Worm (Caenorhabditis elegans) whole organism, young adult: ENCODE measurements around the gene C16C4.1.

Experiments used
- B0336.3 ChIP-seq: fragments of 200-800 bp; sonication (Bioruptor generic); IDR thresholded peaks from 2 replicates; pipeline ENCODE4 v1.3.6; 2022; ENCODE audit warnings: missing genetic modification characterization, missing compliant biosample characterization
- F33H1.4 ChIP-seq: fragments of 200-800 bp; sonication (Bioruptor generic); IDR thresholded peaks from 2 replicates; pipeline ENCODE4 v1.3.6; 2022; ENCODE audit warnings: missing genetic modification reagents, missing genetic modification characterization, missing compliant biosample characterization
- F55B11.4 ChIP-seq: sonication (generic microtip); optimal IDR thresholded peaks from 2 replicates; lab custom pipeline; 2016; ENCODE audit warnings: missing compliant biosample characterization, missing genetic modification characterization, borderline replicate concordance; ENCODE audit not compliant: insufficient read depth
- F57A8.1 ChIP-seq: fragments of 200-800 bp; sonication (Bioruptor generic); optimal IDR thresholded peaks from 2 replicates; lab custom pipeline; 2018; ENCODE audit warnings: mild to moderate bottlenecking, missing genetic modification characterization, moderate library complexity, missing compliant biosample characterization
- F57C9.4 ChIP-seq: sonication (generic microtip); optimal IDR thresholded peaks from 2 replicates; lab custom pipeline; 2017; ENCODE audit warnings: mild to moderate bottlenecking, missing genetic modification characterization, missing compliant biosample characterization
- K11D2.4 ChIP-seq: fragments of 200-800 bp; sonication (Bioruptor generic); IDR thresholded peaks from 2 replicates; pipeline ENCODE4 v1.3.6; 2022; ENCODE audit warnings: missing genetic modification reagents, missing genetic modification characterization, missing compliant biosample characterization
- Y53F4B.3 ChIP-seq: fragments of 200-800 bp; sonication (Bioruptor generic); IDR thresholded peaks from 2 replicates; pipeline ENCODE4 v1.3.6; 2022; ENCODE audit warnings: missing genetic modification reagents, missing genetic modification characterization, missing compliant biosample characterization
- ZK185.1 ChIP-seq: sonication (generic microtip); optimal IDR thresholded peaks from 2 replicates; lab custom pipeline; 2016; ENCODE audit warnings: mild to moderate bottlenecking, missing genetic modification characterization, missing compliant biosample characterization; ENCODE audit not compliant: poor library complexity, severe bottlenecking
- athp-1 ChIP-seq: sonication (generic microtip); optimal IDR thresholded peaks from 2 replicates; lab custom pipeline; 2017; ENCODE audit warnings: mild to moderate bottlenecking, missing genetic modification characterization, missing compliant biosample characterization
- attf-5 ChIP-seq: fragments of 200-800 bp; sonication (Bioruptor generic); optimal IDR thresholded peaks from 2 replicates; lab custom pipeline; 2018; ENCODE audit warnings: mild to moderate bottlenecking, missing genetic modification characterization, missing compliant biosample characterization
- attf-6 ChIP-seq: fragments of 200-800 bp; sonication (Bioruptor generic); IDR thresholded peaks from 2 replicates; pipeline ENCODE4 v1.3.6; 2022; ENCODE audit warnings: missing genetic modification reagents, missing genetic modification characterization, missing compliant biosample characterization
- ccch-3 ChIP-seq: fragments of 200-800 bp; sonication (Bioruptor generic); optimal IDR thresholded peaks from 2 replicates; lab custom pipeline; 2018; ENCODE audit warnings: mild to moderate bottlenecking, missing genetic modification characterization, missing compliant biosample characterization
- ceh-100 ChIP-seq: fragments of 200-800 bp; sonication (Bioruptor generic); IDR thresholded peaks from 2 replicates; pipeline ENCODE4 v1.3.6; 2022; ENCODE audit warnings: missing genetic modification reagents, missing genetic modification characterization, missing compliant biosample characterization
- ceh-27 ChIP-seq: fragments of 200-800 bp; sonication (Bioruptor generic); optimal IDR thresholded peaks from 2 replicates; lab custom pipeline; 2018; ENCODE audit warnings: mild to moderate bottlenecking, missing genetic modification characterization, moderate library complexity, missing compliant biosample characterization
- ceh-91 ChIP-seq: fragments of 200-800 bp; sonication (Bioruptor generic); IDR thresholded peaks from 2 replicates; pipeline ENCODE4 v1.3.6; 2022; ENCODE audit warnings: missing genetic modification reagents, missing genetic modification characterization, missing compliant biosample characterization
- chd-7 ChIP-seq: sonication (generic microtip); optimal IDR thresholded peaks from 2 replicates; lab custom pipeline; 2016; ENCODE audit warnings: mild to moderate bottlenecking, missing genetic modification characterization, moderate library complexity, missing compliant biosample characterization
- dpl-1 ChIP-seq: fragments of 150-350 bp; optimal IDR thresholded peaks from 2 replicates; lab custom pipeline; 2014; ENCODE audit warnings: missing biosample characterization, missing genetic modification reagents, missing genetic modification characterization
- egl-44 ChIP-seq: fragments of 200-800 bp; sonication (Bioruptor generic); IDR thresholded peaks from 2 replicates; pipeline ENCODE4 v1.3.6; 2022; ENCODE audit warnings: missing genetic modification reagents, missing genetic modification characterization, missing compliant biosample characterization
- egrh-3 ChIP-seq: fragments of 200-800 bp; sonication (Bioruptor generic); IDR thresholded peaks from 2 replicates; pipeline ENCODE4 v1.3.6; 2022; ENCODE audit warnings: missing genetic modification reagents, missing genetic modification characterization, missing compliant biosample characterization
- ets-4 ChIP-seq: fragments of 200-800 bp; sonication (Bioruptor generic); optimal IDR thresholded peaks from 2 replicates; lab custom pipeline; 2018; ENCODE audit warnings: mild to moderate bottlenecking, missing genetic modification characterization, missing compliant biosample characterization
- him-1 ChIP-seq: sonication (generic microtip); optimal IDR thresholded peaks from 2 replicates; lab custom pipeline; 2016; ENCODE audit warnings: missing genotype, missing genetic modification reagents, missing genetic modification characterization, missing compliant biosample characterization
- hmg-1.2 ChIP-seq: fragments of 200-800 bp; sonication (Bioruptor generic); IDR thresholded peaks from 2 replicates; pipeline ENCODE4 v1.3.6; 2022; ENCODE audit warnings: missing genetic modification reagents, missing genetic modification characterization, missing compliant biosample characterization
- lin-40 ChIP-seq: sonication (generic microtip); optimal IDR thresholded peaks from 2 replicates; lab custom pipeline; 2016; ENCODE audit warnings: missing genetic modification characterization, mild to moderate bottlenecking, missing compliant biosample characterization, missing genotype, missing genetic modification reagents
- lin-54 ChIP-seq: fragments of 200-800 bp; sonication (Bioruptor generic); optimal IDR thresholded peaks from 2 replicates; lab custom pipeline; 2018; ENCODE audit warnings: mild to moderate bottlenecking, missing genetic modification characterization, missing compliant biosample characterization
- lsy-27 ChIP-seq: sonication (generic microtip); optimal IDR thresholded peaks from 2 replicates; lab custom pipeline; 2017; ENCODE audit warnings: missing genetic modification characterization, mild to moderate bottlenecking, missing compliant biosample characterization, antibody characterized with exemption, missing genotype, borderline replicate concordance; ENCODE audit not compliant: insufficient read depth
- nhr-120 ChIP-seq: fragments of 200-800 bp; sonication (Bioruptor generic); IDR thresholded peaks from 2 replicates; pipeline ENCODE4 v1.3.6; 2022; ENCODE audit warnings: missing genetic modification characterization, missing compliant biosample characterization
- nhr-80 ChIP-seq: sonication (generic microtip); optimal IDR thresholded peaks from 2 replicates; lab custom pipeline; 2016; ENCODE audit warnings: missing genetic modification characterization, missing compliant biosample characterization
- rcor-1 ChIP-seq: fragments of 200-800 bp; sonication (Bioruptor generic); IDR thresholded peaks from 2 replicates; pipeline ENCODE4 v1.3.6; 2022; ENCODE audit warnings: missing genetic modification reagents, missing genetic modification characterization, missing compliant biosample characterization
- snpc-4 ChIP-seq, 5 experiments: fragments of 150-350 bp in 1 of 5; sonication (generic microtip) in 4 of 5; optimal IDR thresholded peaks; 2 replicates each; lab custom pipeline; 2014 to 2018; ENCODE audit warnings: missing genetic modification characterization in 5 of 5, missing biosample characterization in 3 of 5, antibody characterized with exemption in 2 of 5, mild to moderate bottlenecking in 2 of 5, missing compliant biosample characterization in 2 of 5, missing genotype in 2 of 5, moderate library complexity in 2 of 5, missing genetic modification reagents in 1 of 5
- somi-1 ChIP-seq: fragments of 200-800 bp; sonication (Bioruptor generic); optimal IDR thresholded peaks from 2 replicates; lab custom pipeline; 2018; ENCODE audit warnings: mild to moderate bottlenecking, missing genetic modification characterization, missing compliant biosample characterization
- tbp1 ChIP-seq: fragments of 200-800 bp; sonication (Bioruptor generic); optimal IDR thresholded peaks from 2 replicates; lab custom pipeline; 2018; ENCODE audit warnings: mild to moderate bottlenecking, missing genetic modification characterization, missing compliant biosample characterization
- tbx-9 ChIP-seq: sonication (generic microtip); optimal IDR thresholded peaks from 2 replicates; lab custom pipeline; 2016; ENCODE audit warnings: borderline replicate concordance, missing genetic modification characterization, inconsistent platforms, missing compliant biosample characterization
- zim-3 ChIP-seq: sonication (generic microtip); optimal IDR thresholded peaks from 2 replicates; lab custom pipeline; 2017; ENCODE audit warnings: mild to moderate bottlenecking, missing genetic modification characterization, moderate library complexity, missing compliant biosample characterization
- ztf-25 ChIP-seq: fragments of 200-800 bp; sonication (Bioruptor generic); IDR thresholded peaks from 2 replicates; pipeline ENCODE4 v1.3.6; 2022; ENCODE audit warnings: missing genetic modification reagents, missing genetic modification characterization, missing compliant biosample characterization

Gene C16C4.1

ce11 chrII:1895762-1896161 lies 1.8 kb downstream of the C16C4.1 start, which contains the start of gene math-25:
math-25 (plus strand) TSS chrII:1896062.
- no peak for TF ChIP-seq F57C9.4 (tag; lab: Kevin White, UChicago)
- no peak for TF ChIP-seq nhr-120 (GFP tag; lab: Robert Waterston, UW)
- TF ChIP-seq K11D2.4 (GFP tag; lab: Robert Waterston, UW) = no peak
- TF ChIP-seq egrh-3 (GFP tag; lab: Robert Waterston, UW) = no peak
- no peak for TF ChIP-seq F57A8.1

DNA sequence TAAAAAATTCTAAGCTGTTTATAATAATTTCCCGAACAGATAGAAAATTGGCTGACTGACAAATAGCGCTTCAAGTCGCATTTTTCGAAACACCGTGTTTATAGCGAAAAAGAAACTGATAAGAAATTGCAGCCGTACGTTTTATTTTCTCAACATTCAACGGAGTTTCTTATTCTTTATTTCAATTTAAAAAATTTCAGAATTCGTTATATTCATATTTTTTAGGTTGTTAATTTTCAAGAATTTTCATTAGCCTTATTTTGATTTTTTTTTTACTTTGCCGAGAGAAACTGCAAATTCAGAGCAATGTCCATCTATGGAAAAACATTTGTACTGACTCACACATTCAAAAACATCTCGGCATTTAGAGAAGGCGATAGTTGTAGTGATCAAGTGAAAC lies 3.9 kb downstream of the C16C4.1 start, which contains the start of gene C46F9.6:
Gene C46F9.6, plus strand, starts transcription at position 301 of the 400 bp plus-strand sequence.
- TF ChIP-seq rcor-1 = no peak
- TF ChIP-seq tbp1 (GFP tag; lab: Kevin White, UChicago) = no peak
- TF ChIP-seq ets-4 (GFP tag; lab: Kevin White, UChicago) = no peak
- no peak for TF ChIP-seq egl-44 (GFP tag; lab: Robert Waterston, UW)
- no peak for TF ChIP-seq ZK185.1 (tag; lab: Kevin White, UChicago)
- TF ChIP-seq ceh-100 = no peak
- no peak for TF ChIP-seq lin-40 (tag; lab: Kevin White, UChicago)
- no peak for TF ChIP-seq hmg-1.2 (GFP tag; lab: Robert Waterston, UW)
- no peak for TF ChIP-seq B0336.3 (GFP tag; lab: Robert Waterston, UW)
- TF ChIP-seq ccch-3 = no peak
- no peak for TF ChIP-seq Y53F4B.3 (GFP tag; lab: Robert Waterston, UW)
- no peak for TF ChIP-seq ceh-27 (GFP tag; lab: Kevin White, UChicago)
- no peak for TF ChIP-seq snpc-4 (GFP tag; optimal IDR thresholded peaks at IDR 0.05; lab: Kevin White, UChicago)
- no peak for TF ChIP-seq snpc-4 (tag; optimal IDR thresholded peaks at IDR 0.05; lab: Kevin White, UChicago)
- TF ChIP-seq attf-5 (GFP tag; lab: Kevin White, UChicago) = no peak
- no peak for TF ChIP-seq dpl-1 (GFP tag; lab: Kevin White, UChicago)
- no peak for TF ChIP-seq lsy-27
- TF ChIP-seq zim-3 = no peak

DNA sequence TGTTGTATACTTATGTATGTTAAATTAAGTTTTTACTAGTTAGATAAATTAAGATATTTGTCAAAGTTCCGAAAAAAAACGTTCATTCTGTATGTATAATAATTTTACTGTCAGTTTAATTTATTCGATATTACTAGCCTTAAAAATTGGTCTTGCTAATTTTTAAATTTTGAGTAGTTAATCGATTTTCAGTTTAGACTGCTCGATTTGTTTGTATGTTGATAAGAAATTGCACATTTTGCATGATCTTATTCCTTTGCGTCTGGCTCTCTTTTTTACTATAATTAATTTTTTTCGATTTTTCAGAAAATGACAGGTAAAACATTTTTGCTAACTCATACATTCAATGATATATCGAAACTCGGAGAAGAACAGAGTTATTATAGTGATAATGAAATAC lies 5.9 kb downstream of the C16C4.1 start, which contains the start of gene math-24:
Gene math-24, plus strand, starts transcription at position 301 of the 400 bp plus-strand sequence.
- TF ChIP-seq him-1 (tag; lab: Kevin White, UChicago) = no peak
- TF ChIP-seq tbx-9 (tag; lab: Kevin White, UChicago) = no peak
- TF ChIP-seq somi-1 = no peak
- no peak for TF ChIP-seq lin-54 (GFP tag; lab: Kevin White, UChicago)
- no peak for TF ChIP-seq F55B11.4
- no peak for TF ChIP-seq chd-7 (tag; lab: Kevin White, UChicago)
- no peak for TF ChIP-seq ztf-25 (GFP tag; lab: Robert Waterston, UW)
- no peak for TF ChIP-seq attf-6
- no peak for TF ChIP-seq nhr-120 (GFP tag; lab: Robert Waterston, UW)

DNA sequence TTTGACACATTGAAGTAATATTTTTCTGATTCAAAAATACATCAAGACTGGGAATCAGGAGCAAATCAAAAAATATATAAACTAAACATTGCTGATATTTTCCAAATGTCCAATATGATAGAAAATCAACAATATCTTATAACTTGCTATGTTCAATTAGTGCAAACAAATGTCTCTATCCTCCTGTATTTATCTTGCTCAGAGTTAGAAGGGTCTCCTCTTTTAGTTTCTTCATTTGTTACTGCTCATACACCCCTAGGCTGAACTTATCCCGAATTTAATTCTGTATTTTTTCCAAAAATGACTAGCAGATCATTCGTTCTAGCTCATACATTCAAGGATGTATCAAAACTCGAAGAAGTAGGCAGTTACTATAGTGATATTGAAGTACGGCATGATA lies 8.0 kb downstream of the C16C4.1 start, which contains the start of gene math-23:
Gene math-23, plus strand, starts transcription at position 301 of the 400 bp plus-strand sequence.
- TF ChIP-seq athp-1 (tag; lab: Kevin White, UChicago) = no peak
- no peak for TF ChIP-seq F33H1.4 (GFP tag; lab: Robert Waterston, UW)

- TF ChIP-seq ceh-91 (no peak), nhr-80 (peak; percentile 3), lin-54 (GFP tag; lab: Kevin White, UChicago) (no peak)
These were observed 11.1 kb downstream of the C16C4.1 start, which contains the start of gene math-22 for ce11 chrII:1905104-1905503. math-22 (plus strand) TSS chrII:1905404.
